Worm (Caenorhabditis elegans) whole organism, midembryonic: ENCODE measurements around the gene C01G10.10.

ENCODE experiments used
- T22C8.4 ChIP-seq: fragments of 200-800 bp; sonication (Bioruptor generic); IDR thresholded peaks from 2 replicates; pipeline ENCODE4 v1.3.6; 2022; ENCODE audit warnings: missing genetic modification characterization, missing compliant biosample characterization
- cog-1 ChIP-seq: sonication (generic microtip); optimal IDR thresholded peaks from 2 replicates; lab custom pipeline; 2016; ENCODE audit warnings: missing genetic modification characterization, missing compliant biosample characterization
- flt-1 ChIP-seq: fragments of 200-800 bp; sonication (Bioruptor generic); IDR thresholded peaks from 2 replicates; pipeline ENCODE4 v1.3.6; 2022; ENCODE audit warnings: missing genetic modification characterization, missing compliant biosample characterization
- klf-2 ChIP-seq: fragments of 200-800 bp; sonication (Bioruptor generic); conservative IDR thresholded peaks from 2 replicates; pipeline ENCODE4 v1.3.6; 2022; ENCODE audit warnings: missing genetic modification reagents, missing genetic modification characterization, missing compliant biosample characterization
- med-1 ChIP-seq: sonication (generic microtip); optimal IDR thresholded peaks from 2 replicates; lab custom pipeline; 2017; ENCODE audit warnings: missing genetic modification characterization, mild to moderate bottlenecking, missing compliant biosample characterization, antibody characterized with exemption, missing genetic modification reagents; ENCODE audit not compliant: insufficient read depth
- ref-1 ChIP-seq: fragments of 200-800 bp; sonication (Bioruptor generic); conservative IDR thresholded peaks from 2 replicates; pipeline ENCODE4 v1.3.6; 2022; ENCODE audit warnings: missing genetic modification reagents, missing genetic modification characterization, missing compliant biosample characterization
- tab-1 ChIP-seq: fragments of 200-800 bp; sonication (Bioruptor generic); IDR thresholded peaks from 2 replicates; pipeline ENCODE4 v1.3.6; 2022; ENCODE audit warnings: missing genetic modification characterization, missing compliant biosample characterization
- ztf-23 ChIP-seq: fragments of 200-800 bp; sonication (Bioruptor generic); IDR thresholded peaks from 2 replicates; pipeline ENCODE4 v1.3.6; 2022; ENCODE audit warnings: missing genetic modification reagents, missing genetic modification characterization, missing compliant biosample characterization
- ztf-29 ChIP-seq: fragments of 200-800 bp; sonication (Bioruptor generic); IDR thresholded peaks from 2 replicates; pipeline ENCODE4 v1.3.6; 2022; ENCODE audit warnings: missing genetic modification reagents, missing genetic modification characterization, missing compliant biosample characterization

C01G10.10 gene

ce11 chrV:15083659-15084058 is 1.4 kb upstream of the C01G10.10 start:
- TF ChIP-seq cog-1 (no peak), tab-1 (GFP tag; lab: Robert Waterston, UW) (no peak), flt-1 (GFP tag; lab: Robert Waterston, UW) (no peak), ztf-29 (GFP tag; lab: Robert Waterston, UW) (no peak), klf-2 (GFP tag; lab: Robert Waterston, UW) (no peak)

ce11 chrV:15078560-15078959 is 3.7 kb downstream of the C01G10.10 start:
- TF ChIP-seq ztf-23 (GFP tag; lab: Robert Waterston, UW) (no peak), ref-1 (no peak), cog-1 (no peak), ztf-29 (GFP tag; lab: Robert Waterston, UW) (no peak), med-1 (GFP tag; lab: Kevin White, UChicago) (no peak), klf-2 (GFP tag; lab: Robert Waterston, UW) (no peak), T22C8.4 (GFP tag; lab: Robert Waterston, UW) (no peak), flt-1 (GFP tag; lab: Robert Waterston, UW) (no peak), tab-1 (GFP tag; lab: Robert Waterston, UW) (no peak)

ce11 chrV:15074907-15075306 is 7.3 kb downstream of the C01G10.10 start:
- no peak for TF ChIP-seq ztf-23 (GFP tag; lab: Robert Waterston, UW)
- no peak for TF ChIP-seq T22C8.4 (GFP tag; lab: Robert Waterston, UW)
- TF ChIP-seq klf-2 (GFP tag; lab: Robert Waterston, UW) = no peak
- TF ChIP-seq tab-1 (GFP tag; lab: Robert Waterston, UW) = no peak
- TF ChIP-seq flt-1 (GFP tag; lab: Robert Waterston, UW) = no peak
- TF ChIP-seq med-1 (GFP tag; lab: Kevin White, UChicago) = no peak
- TF ChIP-seq ztf-29 (GFP tag; lab: Robert Waterston, UW) = no peak
- no peak for TF ChIP-seq cog-1
- TF ChIP-seq ref-1 = no peak

DNA sequence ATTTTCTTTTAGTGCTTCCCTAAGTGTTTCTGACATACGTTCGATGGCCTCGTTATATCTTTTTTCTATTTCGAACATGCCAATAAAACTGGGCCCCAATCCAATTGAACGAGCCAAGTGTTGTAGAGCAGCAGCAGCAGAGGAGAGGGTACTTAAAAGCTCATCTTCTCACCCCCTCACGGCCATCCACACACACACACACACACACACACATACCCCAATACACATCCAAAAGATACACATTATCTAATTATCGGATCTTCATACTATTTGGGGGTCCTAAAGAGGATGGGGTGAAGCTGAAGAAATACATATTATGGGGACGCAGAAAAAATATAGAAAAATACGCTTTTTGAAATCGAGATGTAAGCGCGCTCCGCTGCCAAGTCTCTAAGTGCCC is 9.5 kb downstream of the C01G10.10 start:
- peak; percentile 53; the same call in 1 of the 2 replicates for TF ChIP-seq ztf-23 (GFP tag; lab: Robert Waterston, UW)
- no peak for TF ChIP-seq cog-1
- TF ChIP-seq flt-1 (GFP tag; lab: Robert Waterston, UW) = 0 out of 2 replicates have a peak, but pooled peaks have one; percentile 37

DNA sequence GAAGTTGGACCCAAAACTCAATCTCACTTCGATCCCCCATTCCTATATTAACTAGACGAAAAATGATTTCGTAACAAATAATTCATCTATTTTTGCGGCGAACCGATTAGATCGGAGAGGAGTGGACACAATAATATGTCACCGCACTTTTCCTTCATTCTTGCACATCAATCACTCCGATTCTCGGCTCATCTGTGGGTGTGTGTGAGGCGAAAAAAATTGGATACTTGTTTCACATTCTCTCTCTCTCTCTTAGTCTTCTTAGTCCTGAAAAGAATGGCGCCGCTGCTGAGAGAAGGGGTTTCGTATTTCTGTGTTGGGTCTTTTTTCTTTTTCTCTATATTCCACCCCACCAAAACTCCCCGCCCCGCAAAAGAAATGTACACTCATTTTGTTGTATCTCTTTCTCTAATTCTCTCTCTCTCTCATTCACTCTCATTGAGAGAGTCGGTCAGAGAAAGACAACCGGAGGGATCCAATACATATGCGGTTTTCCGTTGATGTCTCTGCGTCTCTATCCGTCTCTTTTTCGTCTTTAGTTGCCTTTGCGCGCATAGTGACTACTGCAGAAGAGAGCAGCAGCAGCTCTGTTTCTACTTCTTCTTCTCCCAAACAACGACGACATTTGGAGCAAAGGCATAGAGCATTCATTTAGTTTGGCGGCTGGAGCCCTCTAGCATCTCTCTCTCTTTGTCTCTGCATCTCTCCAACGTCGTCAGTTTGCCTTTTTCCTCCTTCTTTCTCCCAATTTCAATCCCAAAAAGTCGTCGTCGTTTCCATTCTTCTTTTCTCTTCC is 11.0 kb downstream of the C01G10.10 start, which contains the start of gene unc-76:
Gene unc-76 (plus strand): TSS at position 746 of the 796 bp plus-strand sequence.
- TF ChIP-seq T22C8.4 (GFP tag; lab: Robert Waterston, UW) = no peak
- TF ChIP-seq flt-1 (GFP tag; lab: Robert Waterston, UW) = 0 out of 2 replicates have a peak, but pooled peaks have one; percentile 11
- TF ChIP-seq cog-1 = peak; percentile 87

DNA sequence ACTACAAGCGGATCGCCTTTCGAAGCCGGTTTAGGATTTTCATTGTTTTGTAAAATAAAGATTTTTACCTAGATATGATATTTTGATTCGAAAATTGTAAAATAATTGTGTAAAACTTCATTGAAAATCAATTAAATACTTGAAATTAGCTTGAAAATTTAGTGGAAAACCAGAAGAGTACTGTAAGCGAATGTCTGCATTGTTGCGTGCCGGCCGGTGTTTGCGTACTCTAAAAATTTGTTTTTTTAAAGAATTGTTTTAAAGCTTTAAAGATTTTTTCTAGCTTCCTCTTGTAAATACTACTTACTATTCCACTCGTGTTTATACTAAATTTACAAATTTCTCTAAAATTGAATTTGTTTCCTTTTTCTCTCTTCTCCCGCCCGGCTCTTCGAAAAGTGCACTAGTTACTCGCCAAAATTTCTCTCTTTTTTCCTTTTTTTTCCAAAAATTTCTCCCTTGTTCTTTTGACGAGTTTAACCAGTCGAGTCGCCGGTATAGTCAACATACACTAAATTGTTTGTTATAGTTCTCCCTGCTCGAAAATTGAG is 12.7 kb downstream of the C01G10.10 start:
- no peak for TF ChIP-seq ztf-29 (GFP tag; lab: Robert Waterston, UW)
- no peak for TF ChIP-seq ztf-23 (GFP tag; lab: Robert Waterston, UW)
- no peak for TF ChIP-seq flt-1 (GFP tag; lab: Robert Waterston, UW)
- no peak for TF ChIP-seq tab-1 (GFP tag; lab: Robert Waterston, UW)
- no peak for TF ChIP-seq klf-2 (GFP tag; lab: Robert Waterston, UW)
- TF ChIP-seq ref-1 = no peak
- TF ChIP-seq med-1 (GFP tag; lab: Kevin White, UChicago) = no peak
- no peak for TF ChIP-seq T22C8.4 (GFP tag; lab: Robert Waterston, UW)
- TF ChIP-seq cog-1 = no peak

DNA sequence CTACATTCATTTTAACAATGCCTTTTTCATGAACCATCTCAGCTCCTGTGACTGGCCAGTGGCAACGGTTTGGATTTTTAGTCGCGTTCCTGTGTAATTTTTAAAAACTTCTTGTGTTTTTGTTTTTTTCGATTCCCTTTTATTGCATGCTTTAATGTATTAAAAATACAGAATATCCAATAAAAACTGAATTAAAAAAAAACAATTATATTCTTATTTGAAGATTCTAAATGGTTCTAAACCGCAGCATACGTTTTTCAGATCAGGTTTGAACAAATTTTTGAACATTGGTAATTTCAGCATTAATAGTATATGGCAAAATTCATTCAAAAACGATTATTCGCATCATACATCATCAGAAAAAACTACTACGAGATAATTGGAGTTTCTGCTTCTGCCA is 13.9 kb downstream of the C01G10.10 start, which contains the start of gene dnj-3:
Gene dnj-3 (plus strand): TSS at position 301 of the 400 bp plus-strand sequence.
- TF ChIP-seq tab-1 (GFP tag; lab: Robert Waterston, UW) (no peak), klf-2 (GFP tag; lab: Robert Waterston, UW) (no peak), T22C8.4 (GFP tag; lab: Robert Waterston, UW) (no peak), ztf-29 (GFP tag; lab: Robert Waterston, UW) (no peak), ref-1 (no peak), cog-1 (no peak), med-1 (GFP tag; lab: Kevin White, UChicago) (no peak), flt-1 (GFP tag; lab: Robert Waterston, UW) (no peak), ztf-23 (GFP tag; lab: Robert Waterston, UW) (no peak)

ce11 chrV:15067165-15067564 is 15.1 kb downstream of the C01G10.10 start, which contains the start of gene C25D7.10:
Gene C25D7.10, plus strand, starts transcription at chrV:15067465.
- TF ChIP-seq ztf-29 (GFP tag; lab: Robert Waterston, UW) = no peak
- TF ChIP-seq flt-1 (GFP tag; lab: Robert Waterston, UW) = no peak
- TF ChIP-seq ztf-23 (GFP tag; lab: Robert Waterston, UW) = no peak
- no peak for TF ChIP-seq klf-2 (GFP tag; lab: Robert Waterston, UW)

ce11 chrV:15065837-15066348 is 16.3 kb downstream of the C01G10.10 start, which contains the start of gene otub-1:
Gene otub-1, plus strand, starts transcription at chrV:15066298.
- no peak for TF ChIP-seq klf-2 (GFP tag; lab: Robert Waterston, UW)
- no peak for TF ChIP-seq flt-1 (GFP tag; lab: Robert Waterston, UW)
- TF ChIP-seq T22C8.4 (GFP tag; lab: Robert Waterston, UW) = no peak
- no peak for TF ChIP-seq tab-1 (GFP tag; lab: Robert Waterston, UW)
- no peak for TF ChIP-seq cog-1
- no peak for TF ChIP-seq ztf-23 (GFP tag; lab: Robert Waterston, UW)
- TF ChIP-seq med-1 (GFP tag; lab: Kevin White, UChicago) = no peak
- TF ChIP-seq ztf-29 (GFP tag; lab: Robert Waterston, UW) = no peak
